Fruit fly (Drosophila melanogaster): ENCODE measurements around the gene Ype.

- TF ChIP-seq usp (GFP tag; optimal IDR thresholded peaks at IDR 0.05) (no peak), Hr83 (GFP tag; optimal IDR thresholded peaks at IDR 0.05; ENCODE audit: poor library complexity, severe bottlenecking) (peak; percentile 39), Hnf4 (GFP tag; optimal IDR thresholded peaks at IDR 0.05) (peak; percentile 90), dmrt93B (GFP tag; optimal IDR thresholded peaks at IDR 0.05) (peak; percentile 33), Dif (GFP tag; optimal IDR thresholded peaks at IDR 0.05; ENCODE audit: partially characterized antibody) (no peak), h (GFP tag; optimal IDR thresholded peaks at IDR 0.05) (peak; percentile 86), Mio (GFP tag; optimal IDR thresholded peaks at IDR 0.05) (peak; percentile 54)
These were observed 17.0 kb upstream of the Ype start, which contains the start of gene GstT4 for dm6 chrX:13403962-13404830.
